Worm (Caenorhabditis elegans): ENCODE data around the gene citk-2.

citk-2 gene

DNA sequence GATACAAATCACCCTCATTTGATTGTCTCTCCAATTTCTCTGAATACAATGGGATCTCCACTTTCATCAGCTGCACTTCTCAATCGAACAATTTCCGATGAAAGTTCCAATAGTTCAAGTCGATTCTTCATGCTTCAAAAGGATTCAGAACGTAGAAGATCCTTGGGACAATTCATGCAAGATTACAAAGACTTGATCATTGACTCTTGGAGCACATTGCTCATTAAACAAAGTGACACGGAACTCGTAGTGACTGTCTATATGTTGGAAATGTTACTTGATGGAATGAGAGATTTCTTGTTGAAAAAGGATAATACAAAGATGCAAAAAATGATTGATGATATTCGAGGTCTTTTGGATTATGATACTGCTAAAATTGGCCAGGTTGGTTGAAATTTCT lies 28.6 kb downstream of the citk-2 start:
- TF ChIP-seq ceh-31 (tag; optimal IDR thresholded peaks at IDR 0.05) (no peak), K09A11.1 (tag; optimal IDR thresholded peaks at IDR 0.05; ENCODE audit: insufficient read depth) (no peak)

DNA sequence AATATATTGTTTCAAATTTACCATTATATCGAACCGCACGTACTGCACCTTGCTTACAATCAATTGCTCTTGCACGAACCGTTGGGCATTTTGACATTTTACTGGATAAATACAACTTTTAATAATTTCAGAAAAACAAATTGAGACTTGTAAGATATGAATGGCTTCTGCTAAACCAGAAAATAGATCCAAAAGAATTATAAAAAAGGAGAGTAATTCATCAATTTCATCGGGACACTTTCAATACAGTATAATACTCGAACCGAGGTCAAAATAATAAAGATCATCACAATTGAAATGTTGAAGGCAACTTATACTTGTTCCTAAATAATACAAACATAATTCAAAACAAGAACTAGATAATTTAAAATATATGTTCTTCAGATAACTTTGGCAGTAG lies 32.3 kb downstream of the citk-2 start, which contains the start of gene wdr-83:
Gene wdr-83, minus strand, starts transcription at position 101 of the 400 bp plus-strand sequence.
- TF ChIP-seq ceh-19 (GFP tag; optimal IDR thresholded peaks at IDR 0.05) (no peak), unc-42 (tag; optimal IDR thresholded peaks at IDR 0.05) (no peak), lin-11 (tag; optimal IDR thresholded peaks at IDR 0.05) (no peak), nhr-11 (tag; optimal IDR thresholded peaks at IDR 0.05) (no peak), sdc-2 (tag; optimal IDR thresholded peaks at IDR 0.05) (no peak), sox-4 (tag; optimal IDR thresholded peaks at IDR 0.05) (no peak)

- TF ChIP-seq ceh-14 (tag; optimal IDR thresholded peaks at IDR 0.05) = peak; percentile 77
- TF ChIP-seq fax-1 (tag; optimal IDR thresholded peaks at IDR 0.05) = peak; percentile 82
- peak; percentile 7 for TF ChIP-seq tbx-7 (tag; optimal IDR thresholded peaks at IDR 0.05)
- no peak for TF ChIP-seq pha-4 (tag; optimal IDR thresholded peaks at IDR 0.05)
- peak; percentile 90 for TF ChIP-seq ref-2 (tag; optimal IDR thresholded peaks at IDR 0.05)
- TF ChIP-seq gmeb-2 (tag; optimal IDR thresholded peaks at IDR 0.05) = peak; percentile 87
- peak; percentile 90 for TF ChIP-seq che-1 (tag; optimal IDR thresholded peaks at IDR 0.05)
- TF ChIP-seq unc-42 (tag; optimal IDR thresholded peaks at IDR 0.05) = peak; percentile 78
- TF ChIP-seq npax-4 (tag; optimal IDR thresholded peaks at IDR 0.05) = peak; percentile 73
- TF ChIP-seq sdc-2 (tag; optimal IDR thresholded peaks at IDR 0.05) = peak; percentile 90
- TF ChIP-seq sox-2 (GFP tag; IDR thresholded peaks at IDR 0.05) = peak; percentile 54
- peak; percentile 84 for TF ChIP-seq syd-9 (tag; optimal IDR thresholded peaks at IDR 0.05)
- TF ChIP-seq ceh-6 (GFP tag; optimal IDR thresholded peaks at IDR 0.05) = peak; percentile 90
- peak; percentile 54 for TF ChIP-seq odd-2 (tag; optimal IDR thresholded peaks at IDR 0.05)
- peak; percentile 87 for TF ChIP-seq nhr-232 (tag; optimal IDR thresholded peaks at IDR 0.05)
- peak; percentile 86 for TF ChIP-seq C08G9.2 (tag; optimal IDR thresholded peaks at IDR 0.05)
- no peak for TF ChIP-seq pax-1 (tag; optimal IDR thresholded peaks at IDR 0.05)
- peak; percentile 58 for TF ChIP-seq rnt-1 (tag; optimal IDR thresholded peaks at IDR 0.05)
- TF ChIP-seq hlh-15 (tag; optimal IDR thresholded peaks at IDR 0.05) = peak; percentile 80
- TF ChIP-seq ceh-22 (tag; optimal IDR thresholded peaks at IDR 0.05) = peak; percentile 22
- peak; percentile 88 for TF ChIP-seq sox-4 (tag; optimal IDR thresholded peaks at IDR 0.05)
- TF ChIP-seq ttx-3 (tag; optimal IDR thresholded peaks at IDR 0.05) = peak; percentile 81
- TF ChIP-seq tbx-2 (tag; optimal IDR thresholded peaks at IDR 0.05) = peak; percentile 85
- no peak for TF ChIP-seq lim-6 (tag; optimal IDR thresholded peaks at IDR 0.05)
- no peak for TF ChIP-seq ets-4 (tag; optimal IDR thresholded peaks at IDR 0.05)
- TF ChIP-seq hlh-13 (GFP tag; optimal IDR thresholded peaks at IDR 0.05) = peak; percentile 79
- TF ChIP-seq hlh-30 (tag; optimal IDR thresholded peaks at IDR 0.05; ENCODE audit: insufficient read depth) = no peak
- peak; percentile 76 for TF ChIP-seq ahr-1 (tag; optimal IDR thresholded peaks at IDR 0.05)
- TF ChIP-seq ceh-9 (tag; optimal IDR thresholded peaks at IDR 0.05) = peak; percentile 49
- TF ChIP-seq fkh-10 (GFP tag; optimal IDR thresholded peaks at IDR 0.05) = no peak
- peak; percentile 15 for TF ChIP-seq pag-3 (tag; optimal IDR thresholded peaks at IDR 0.05; ENCODE audit: borderline replicate concordance)
- peak; percentile 75 for TF ChIP-seq ceh-31 (tag; optimal IDR thresholded peaks at IDR 0.05)
- peak; percentile 84 for TF ChIP-seq fkh-6 (tag; optimal IDR thresholded peaks at IDR 0.05)
- TF ChIP-seq K02D7.2 (tag; optimal IDR thresholded peaks at IDR 0.05) = peak; percentile 86
- peak; percentile 78 for TF ChIP-seq nfya-1 (tag; optimal IDR thresholded peaks at IDR 0.05)
- no peak for TF ChIP-seq nhr-11 (tag; optimal IDR thresholded peaks at IDR 0.05)
- peak; percentile 73 for TF ChIP-seq pqm-1 (tag; optimal IDR thresholded peaks at IDR 0.05)
- peak; percentile 88 for TF ChIP-seq pha-2 (tag; optimal IDR thresholded peaks at IDR 0.05)
- TF ChIP-seq elt-4 (tag; optimal IDR thresholded peaks at IDR 0.05) = peak; percentile 15
- peak; percentile 55 for TF ChIP-seq dmd-4 (tag; optimal IDR thresholded peaks at IDR 0.05; ENCODE audit: borderline replicate concordance)
- TF ChIP-seq ceh-2 (tag; optimal IDR thresholded peaks at IDR 0.05) = peak; percentile 86
- peak; percentile 83 for TF ChIP-seq ceh-19 (GFP tag; optimal IDR thresholded peaks at IDR 0.05)
- peak; percentile 75 for TF ChIP-seq lin-11 (tag; optimal IDR thresholded peaks at IDR 0.05)
- no peak for TF ChIP-seq unc-55 (GFP tag; optimal IDR thresholded peaks at IDR 0.05)
- TF ChIP-seq hlh-6 (tag; optimal IDR thresholded peaks at IDR 0.05) = peak; percentile 97
- TF ChIP-seq ztf-16 (tag; optimal IDR thresholded peaks at IDR 0.05) = peak; percentile 86
- peak; percentile 77 for TF ChIP-seq T23F11.4 (GFP tag; optimal IDR thresholded peaks at IDR 0.05)
These were observed 33.3 kb downstream of the citk-2 start for ce11 chrII:5032669-5033068.
